Fruit fly (Drosophila melanogaster): ENCODE measurements around the gene brk.
A peak's percentile ranks its signal among the peaks of the same experiment; 100 is the strongest.

Gene brk

dm6 chrX:7324816-7325246 lies 17.1 kb downstream of the brk start (continued):
- peak; percentile 91 for TF ChIP-seq ro (GFP tag; IDR thresholded peaks at IDR 0.05)
- peak; percentile 97 for TF ChIP-seq CG17328 (GFP tag; IDR thresholded peaks at IDR 0.05)
- TF ChIP-seq slp2 (GFP tag; optimal IDR thresholded peaks at IDR 0.05) = peak; percentile 65
- peak; percentile 97 for TF ChIP-seq HLH3B (GFP tag; IDR thresholded peaks at IDR 0.05)
- peak; percentile 78 for TF ChIP-seq D19B (GFP tag; optimal IDR thresholded peaks at IDR 0.05)
- peak; percentile 89 for TF ChIP-seq wdn (GFP tag; IDR thresholded peaks at IDR 0.05)
- peak; percentile 59 for TF ChIP-seq Sry-β (GFP tag; optimal IDR thresholded peaks at IDR 0.05)
- TF ChIP-seq pb (GFP tag; optimal IDR thresholded peaks at IDR 0.05) = peak; percentile 45
- TF ChIP-seq CG2202 (tag; optimal IDR thresholded peaks at IDR 0.05) = peak; percentile 96
- peak; percentile 88 for TF ChIP-seq CG11247 (GFP tag; IDR thresholded peaks at IDR 0.05)
- peak; percentile 54 for TF ChIP-seq Atf3 (GFP tag; optimal IDR thresholded peaks at IDR 0.05)
- peak; percentile 96 for TF ChIP-seq Chrac-16 (GFP tag; optimal IDR thresholded peaks at IDR 0.05)
- peak; percentile 64 for TF ChIP-seq CG8089 (GFP tag; optimal IDR thresholded peaks at IDR 0.05)
- peak; percentile 74 for TF ChIP-seq Camta (GFP tag; optimal IDR thresholded peaks at IDR 0.05)
- TF ChIP-seq aop (GFP tag; IDR thresholded peaks at IDR 0.05) = peak; percentile 78
- peak; percentile 92 for TF ChIP-seq CG15073 (GFP tag; optimal IDR thresholded peaks at IDR 0.05)
- peak; percentile 66 for TF ChIP-seq btn (GFP tag; optimal IDR thresholded peaks at IDR 0.05)
- peak; percentile 76 for TF ChIP-seq grn (GFP tag; optimal IDR thresholded peaks at IDR 0.05)
- TF ChIP-seq Scr (GFP tag; IDR thresholded peaks at IDR 0.05; ENCODE audit: partially characterized antibody) = no peak
- peak; percentile 99 for TF ChIP-seq gsb-n (tag; optimal IDR thresholded peaks at IDR 0.05)
- TF ChIP-seq NC2α (GFP tag; optimal IDR thresholded peaks at IDR 0.05) = peak; percentile 35
- no peak for TF ChIP-seq nerfin-2 (GFP tag; IDR thresholded peaks at IDR 0.05; ENCODE audit: partially characterized antibody)
- TF ChIP-seq vvl (GFP tag; IDR thresholded peaks at IDR 0.05) = peak; percentile 99
- TF ChIP-seq CG34376 (GFP tag; optimal IDR thresholded peaks at IDR 0.05) = peak; percentile 68
- peak; percentile 77 for TF ChIP-seq Dad (GFP tag; optimal IDR thresholded peaks at IDR 0.05)
- peak in 1 of 2 experiments; percentile 70 for TF ChIP-seq tll (GFP tag; optimal IDR thresholded peaks at IDR 0.05)
- peak; percentile 93 for TF ChIP-seq Abd-B (GFP tag; optimal IDR thresholded peaks at IDR 0.05)
- TF ChIP-seq CG9215 (GFP tag; IDR thresholded peaks at IDR 0.05) = peak; percentile 84
- TF ChIP-seq Hand (GFP tag; optimal IDR thresholded peaks at IDR 0.05) = peak; percentile 90
- TF ChIP-seq maf-S (GFP tag; optimal IDR thresholded peaks at IDR 0.05) = peak; percentile 63
- TF ChIP-seq crp (GFP tag; optimal IDR thresholded peaks at IDR 0.05) = peak; percentile 9 to 69
- TF ChIP-seq bsh (GFP tag; optimal IDR thresholded peaks at IDR 0.05) = peak; percentile 92 to 98
- peak; percentile 96 for TF ChIP-seq Sox100B (GFP tag; optimal IDR thresholded peaks at IDR 0.05)
- TF ChIP-seq tna (GFP tag; IDR thresholded peaks at IDR 0.05; ENCODE audit: partially characterized antibody) = no peak
- TF ChIP-seq lola (GFP tag; optimal IDR thresholded peaks at IDR 0.05) = peak in 1 of 3 experiments; percentile 98
- peak; percentile 94 for TF ChIP-seq onecut (GFP tag; IDR thresholded peaks at IDR 0.05)
- peak; percentile 96 for TF ChIP-seq CG34422 (GFP tag; IDR thresholded peaks at IDR 0.05)
- peak; percentile 92 for TF ChIP-seq ewg (GFP tag; optimal IDR thresholded peaks at IDR 0.05)
- peak; percentile 98 for TF ChIP-seq CG8924 (tag; optimal IDR thresholded peaks at IDR 0.05)
- TF ChIP-seq chinmo (GFP tag; IDR thresholded peaks at IDR 0.05; ENCODE audit: partially characterized antibody) = no peak
- peak; percentile 59 for TF ChIP-seq Bdp1 (GFP tag; optimal IDR thresholded peaks at IDR 0.05)
- peak; percentile 73 for TF ChIP-seq Fer2 (tag; optimal IDR thresholded peaks at IDR 0.05)
- peak; percentile 3 for TF ChIP-seq CG14965 (GFP tag; optimal IDR thresholded peaks at IDR 0.05; ENCODE audit: borderline replicate concordance)
- TF ChIP-seq seq (GFP tag; IDR thresholded peaks at IDR 0.05) = peak; percentile 94
- TF ChIP-seq inv (GFP tag; IDR thresholded peaks at IDR 0.05; ENCODE audit: partially characterized antibody) = no peak
- peak; percentile 82 for TF ChIP-seq CkIIα-i1 (GFP tag; IDR thresholded peaks at IDR 0.05)
- TF ChIP-seq kay (GFP tag; optimal IDR thresholded peaks at IDR 0.05) = peak; percentile 88
- TF ChIP-seq gsb (GFP tag; IDR thresholded peaks at IDR 0.05) = peak; percentile 80
- peak; percentile 98 for TF ChIP-seq row (GFP tag; IDR thresholded peaks at IDR 0.05)
- TF ChIP-seq nmo (GFP tag; optimal IDR thresholded peaks at IDR 0.05) = peak; percentile 98
